Worm (Caenorhabditis elegans) whole organism, young adult: ENCODE data around the gene riok-3.
A peak's percentile ranks its signal among the peaks of the same experiment; 100 is the strongest.

Experiments
- B0261.1 ChIP-seq: sonication (generic microtip); optimal IDR thresholded peaks from 2 replicates; lab custom pipeline; 2016; ENCODE audit warnings: mild to moderate bottlenecking, missing genetic modification characterization, moderate library complexity, missing compliant biosample characterization
- C06A6.2 ChIP-seq: fragments of 200-800 bp; sonication (Bioruptor generic); conservative IDR thresholded peaks from 2 replicates; pipeline ENCODE4 v1.3.6; 2022; ENCODE audit warnings: missing genetic modification characterization, missing compliant biosample characterization
- D2030.7 ChIP-seq: fragments of 200-800 bp; sonication (Bioruptor generic); IDR thresholded peaks from 2 replicates; pipeline ENCODE4 v1.3.6; 2022; ENCODE audit warnings: missing genetic modification reagents, missing genetic modification characterization, missing compliant biosample characterization
- F10E7.11 ChIP-seq: sonication (generic microtip); optimal IDR thresholded peaks from 2 replicates; lab custom pipeline; 2017; ENCODE audit warnings: mild to moderate bottlenecking, missing genetic modification characterization, moderate library complexity, missing compliant biosample characterization
- F39B2.1 ChIP-seq: fragments of 200-800 bp; sonication (Bioruptor generic); IDR thresholded peaks from 2 replicates; pipeline ENCODE4 v1.3.6; 2022; ENCODE audit warnings: missing genetic modification reagents, missing genetic modification characterization, missing compliant biosample characterization
- F57C9.4 ChIP-seq: sonication (generic microtip); optimal IDR thresholded peaks from 2 replicates; lab custom pipeline; 2017; ENCODE audit warnings: mild to moderate bottlenecking, missing genetic modification characterization, missing compliant biosample characterization
- K11D2.4 ChIP-seq: fragments of 200-800 bp; sonication (Bioruptor generic); IDR thresholded peaks from 2 replicates; pipeline ENCODE4 v1.3.6; 2022; ENCODE audit warnings: missing genetic modification reagents, missing genetic modification characterization, missing compliant biosample characterization
- K12H6.12 ChIP-seq: fragments of 200-800 bp; sonication (Bioruptor generic); optimal IDR thresholded peaks from 2 replicates; lab custom pipeline; 2018; ENCODE audit warnings: mild to moderate bottlenecking, missing genetic modification characterization, missing compliant biosample characterization
- Y53G8AR.9 ChIP-seq: fragments of 200-800 bp; sonication (Bioruptor generic); conservative IDR thresholded peaks from 2 replicates; pipeline ENCODE4 v1.3.6; 2022; ENCODE audit warnings: missing genetic modification reagents, missing genetic modification characterization, missing compliant biosample characterization
- Y56A3A.18 ChIP-seq: fragments of 200-800 bp; sonication (Bioruptor generic); IDR thresholded peaks from 2 replicates; pipeline ENCODE4 v1.3.6; 2022; ENCODE audit warnings: missing genetic modification reagents, missing genetic modification characterization, missing compliant biosample characterization
- Y95B8A.8 ChIP-seq: fragments of 200-800 bp; sonication (Bioruptor generic); IDR thresholded peaks from 2 replicates; pipeline ENCODE4 v1.3.6; 2022; ENCODE audit warnings: missing genetic modification reagents, missing genetic modification characterization, missing compliant biosample characterization
- ama-1 ChIP-seq, 3 experiments: fragments of 150-350 bp in 1 of 3; sonication (generic microtip) in 2 of 3; optimal IDR thresholded peaks; 2 replicates each; lab custom pipeline; 2014 to 2018; ENCODE audit warnings: missing biosample characterization in 2 of 3, missing genetic modification characterization in 2 of 3, missing genetic modification reagents in 2 of 3
- aptf-2 ChIP-seq: fragments of 200-800 bp; sonication (Bioruptor generic); conservative IDR thresholded peaks from 2 replicates; pipeline ENCODE4 v1.3.6; 2022; ENCODE audit warnings: missing genetic modification reagents, missing genetic modification characterization, missing compliant biosample characterization
- bed-1 ChIP-seq: fragments of 200-800 bp; sonication (Bioruptor generic); IDR thresholded peaks from 2 replicates; pipeline ENCODE4 v1.3.6; 2022; ENCODE audit warnings: missing genetic modification reagents, missing genetic modification characterization, missing compliant biosample characterization
- ccch-3 ChIP-seq: fragments of 200-800 bp; sonication (Bioruptor generic); optimal IDR thresholded peaks from 2 replicates; lab custom pipeline; 2018; ENCODE audit warnings: mild to moderate bottlenecking, missing genetic modification characterization, missing compliant biosample characterization
- ceh-100 ChIP-seq: fragments of 200-800 bp; sonication (Bioruptor generic); IDR thresholded peaks from 2 replicates; pipeline ENCODE4 v1.3.6; 2022; ENCODE audit warnings: missing genetic modification reagents, missing genetic modification characterization, missing compliant biosample characterization
- ceh-58 ChIP-seq: fragments of 200-800 bp; sonication (Bioruptor generic); IDR thresholded peaks from 2 replicates; pipeline ENCODE4 v1.3.6; 2022; ENCODE audit warnings: missing genetic modification characterization, missing compliant biosample characterization
- dpff-1 ChIP-seq: sonication (generic microtip); optimal IDR thresholded peaks from 2 replicates; lab custom pipeline; 2017; ENCODE audit warnings: mild to moderate bottlenecking, missing genetic modification characterization, missing compliant biosample characterization
- ekl-4 ChIP-seq: fragments of 200-800 bp; sonication (Bioruptor generic); IDR thresholded peaks from 2 replicates; pipeline ENCODE4 v1.3.6; 2022; ENCODE audit warnings: missing genetic modification reagents, missing genetic modification characterization, missing compliant biosample characterization
- ets-4 ChIP-seq: fragments of 200-800 bp; sonication (Bioruptor generic); optimal IDR thresholded peaks from 2 replicates; lab custom pipeline; 2018; ENCODE audit warnings: mild to moderate bottlenecking, missing genetic modification characterization, missing compliant biosample characterization
- fkh-3 ChIP-seq: sonication (generic microtip); optimal IDR thresholded peaks from 2 replicates; lab custom pipeline; 2016; ENCODE audit warnings: mild to moderate bottlenecking, missing genetic modification characterization, missing compliant biosample characterization
- gei-17 ChIP-seq: fragments of 200-800 bp; sonication (Bioruptor generic); optimal IDR thresholded peaks from 2 replicates; lab custom pipeline; 2018; ENCODE audit warnings: mild to moderate bottlenecking, missing genetic modification characterization, missing compliant biosample characterization
- let-526 ChIP-seq: fragments of 200-800 bp; sonication (Bioruptor generic); IDR thresholded peaks from 2 replicates; pipeline ENCODE4 v1.3.6; 2022; ENCODE audit warnings: missing genetic modification reagents, missing genetic modification characterization, missing compliant biosample characterization
- let-607 ChIP-seq, 2 experiments: fragments of 200-800 bp in 1 of 2; sonication (Bioruptor generic) in 1 of 2; sonication (generic microtip) in 1 of 2; optimal IDR thresholded peaks; 2 replicates each; lab custom pipeline; 2016 to 2018; ENCODE audit warnings: mild to moderate bottlenecking in 2 of 2, missing compliant biosample characterization in 2 of 2, missing genetic modification characterization in 2 of 2, moderate library complexity in 2 of 2, missing genotype in 1 of 2
- lin-26 ChIP-seq: fragments of 200-800 bp; sonication (Bioruptor generic); IDR thresholded peaks from 2 replicates; pipeline ENCODE4 v1.3.6; 2022; ENCODE audit warnings: missing genetic modification reagents, missing genetic modification characterization, missing compliant biosample characterization
- lin-40 ChIP-seq: sonication (generic microtip); optimal IDR thresholded peaks from 2 replicates; lab custom pipeline; 2016; ENCODE audit warnings: missing genetic modification characterization, mild to moderate bottlenecking, missing compliant biosample characterization, missing genotype, missing genetic modification reagents
- lsy-27 ChIP-seq: sonication (generic microtip); optimal IDR thresholded peaks from 2 replicates; lab custom pipeline; 2017; ENCODE audit warnings: missing genetic modification characterization, mild to moderate bottlenecking, missing compliant biosample characterization, antibody characterized with exemption, missing genotype, borderline replicate concordance; ENCODE audit not compliant: insufficient read depth
- mxl-1 ChIP-seq: sonication (generic microtip); optimal IDR thresholded peaks from 2 replicates; lab custom pipeline; 2016; ENCODE audit warnings: missing genetic modification characterization, missing compliant biosample characterization
- nfya-2 ChIP-seq: fragments of 200-800 bp; sonication (Bioruptor generic); IDR thresholded peaks from 2 replicates; pipeline ENCODE4 v1.3.6; 2022; ENCODE audit warnings: missing genetic modification reagents, missing genetic modification characterization, missing compliant biosample characterization
- nfyb-1 ChIP-seq: fragments of 200-800 bp; sonication (Bioruptor generic); IDR thresholded peaks from 2 replicates; pipeline ENCODE4 v1.3.6; 2022; ENCODE audit warnings: missing genetic modification reagents, missing genetic modification characterization, missing compliant biosample characterization
- nhr-27 ChIP-seq: fragments of 200-800 bp; sonication (Bioruptor generic); optimal IDR thresholded peaks from 2 replicates; lab custom pipeline; 2018; ENCODE audit warnings: mild to moderate bottlenecking, missing genetic modification characterization, moderate library complexity, missing compliant biosample characterization
- nhr-90 ChIP-seq: sonication (generic microtip); optimal IDR thresholded peaks from 2 replicates; lab custom pipeline; 2016; ENCODE audit warnings: missing genotype, mild to moderate bottlenecking, missing genetic modification characterization, missing compliant biosample characterization
- pbrm-1 ChIP-seq: fragments of 200-800 bp; sonication (Bioruptor generic); IDR thresholded peaks from 2 replicates; pipeline ENCODE4 v1.3.6; 2022; ENCODE audit warnings: missing genetic modification reagents, missing genetic modification characterization, missing compliant biosample characterization
- rpc-1 ChIP-seq, 2 experiments: fragments of 150-350 bp in 1 of 2; sonication (generic microtip) in 1 of 2; optimal IDR thresholded peaks; 2 replicates each; lab custom pipeline; 2014 to 2018; ENCODE audit warnings: missing biosample characterization in 1 of 2, missing genetic modification characterization in 1 of 2, missing genetic modification reagents in 1 of 2, missing genotype in 1 of 2
- snpc-1.3 ChIP-seq: sonication (generic microtip); optimal IDR thresholded peaks from 2 replicates; lab custom pipeline; 2017; ENCODE audit warnings: missing genetic modification characterization, mild to moderate bottlenecking, missing compliant biosample characterization, antibody characterized with exemption, moderate library complexity, missing genotype, missing genetic modification reagents; ENCODE audit not compliant: insufficient read depth
- snpc-4 ChIP-seq, 5 experiments: fragments of 150-350 bp in 1 of 5; sonication (generic microtip) in 4 of 5; optimal IDR thresholded peaks; 2 replicates each; lab custom pipeline; 2014 to 2018; ENCODE audit warnings: missing genetic modification characterization in 5 of 5, missing biosample characterization in 3 of 5, antibody characterized with exemption in 2 of 5, mild to moderate bottlenecking in 2 of 5, missing compliant biosample characterization in 2 of 5, missing genotype in 2 of 5, moderate library complexity in 2 of 5, missing genetic modification reagents in 1 of 5
- sptf-2 ChIP-seq: fragments of 200-800 bp; sonication (Bioruptor generic); optimal IDR thresholded peaks from 2 replicates; lab custom pipeline; 2018; ENCODE audit warnings: mild to moderate bottlenecking, missing genetic modification characterization, missing compliant biosample characterization
- tbp1 ChIP-seq: fragments of 200-800 bp; sonication (Bioruptor generic); optimal IDR thresholded peaks from 2 replicates; lab custom pipeline; 2018; ENCODE audit warnings: mild to moderate bottlenecking, missing genetic modification characterization, missing compliant biosample characterization
- tbx-9 ChIP-seq: sonication (generic microtip); optimal IDR thresholded peaks from 2 replicates; lab custom pipeline; 2016; ENCODE audit warnings: borderline replicate concordance, missing genetic modification characterization, inconsistent platforms, missing compliant biosample characterization
- tlf-1 ChIP-seq: fragments of 200-800 bp; sonication (Bioruptor generic); optimal IDR thresholded peaks from 2 replicates; lab custom pipeline; 2018; ENCODE audit warnings: mild to moderate bottlenecking, missing genetic modification characterization, missing compliant biosample characterization
- unc-130 ChIP-seq: sonication (generic microtip); optimal IDR thresholded peaks from 2 replicates; lab custom pipeline; 2016; ENCODE audit warnings: missing genetic modification reagents, missing genetic modification characterization, missing compliant biosample characterization
- zim-3 ChIP-seq: sonication (generic microtip); optimal IDR thresholded peaks from 2 replicates; lab custom pipeline; 2017; ENCODE audit warnings: mild to moderate bottlenecking, missing genetic modification characterization, moderate library complexity, missing compliant biosample characterization
- ztf-26 ChIP-seq: sonication (generic microtip); optimal IDR thresholded peaks from 2 replicates; lab custom pipeline; 2017; ENCODE audit warnings: missing genetic modification characterization, missing compliant biosample characterization
- ztf-28 ChIP-seq: fragments of 200-800 bp; sonication (Bioruptor generic); IDR thresholded peaks from 2 replicates; pipeline ENCODE4 v1.3.6; 2022; ENCODE audit warnings: missing genetic modification reagents, missing genetic modification characterization, missing compliant biosample characterization

riok-3 gene

DNA sequence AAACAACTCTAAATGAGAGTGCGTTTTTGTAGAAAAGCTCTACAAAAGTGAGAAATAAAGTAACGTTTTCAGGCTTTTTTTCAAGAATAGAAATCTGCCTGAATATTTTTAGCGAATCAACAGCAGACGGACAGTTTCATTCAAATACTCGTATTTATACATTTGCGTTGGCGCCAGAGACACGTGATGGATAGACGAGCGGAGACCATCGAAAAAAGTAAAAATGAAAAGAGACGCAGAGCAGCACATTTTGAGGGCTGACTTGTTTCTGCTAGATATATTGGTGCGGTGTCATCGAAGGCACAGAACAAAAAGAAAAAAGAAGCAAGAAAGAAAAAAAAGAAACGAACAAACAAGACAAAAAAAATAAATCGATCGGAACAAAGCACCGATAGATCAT lies 21.2 kb upstream of the riok-3 start (continued):
- no peak for TF ChIP-seq lsy-27 (tag; lab: Kevin White, UChicago)
- TF ChIP-seq D2030.7: no peak
- peak; percentile 30 for TF ChIP-seq tlf-1 (GFP tag; lab: Kevin White, UChicago)
- TF ChIP-seq ekl-4 (GFP tag; lab: Robert Waterston, UW): 0 out of 2 replicates have a peak, but pooled peaks have one; percentile 35
- peak; percentile 57; the same call in 1 of the 2 replicates for TF ChIP-seq let-526
- no peak for TF ChIP-seq gei-17 (GFP tag; lab: Kevin White, UChicago)
- no peak for TF ChIP-seq ccch-3 (GFP tag; lab: Kevin White, UChicago)
- peak; percentile 11 for TF ChIP-seq snpc-4 (GFP tag; optimal IDR thresholded peaks at IDR 0.05; lab: Kevin White, UChicago)
- peak in 1 of 4 experiments; percentile 41 for TF ChIP-seq snpc-4 (tag; optimal IDR thresholded peaks at IDR 0.05; lab: Kevin White, UChicago)
- TF ChIP-seq ama-1 (optimal IDR thresholded peaks at IDR 0.05; lab: Kevin White, UChicago): peak; percentile 79
- TF ChIP-seq ama-1 (GFP tag; optimal IDR thresholded peaks at IDR 0.05; lab: Kevin White, UChicago): no peak
- peak; percentile 66 for TF ChIP-seq Y53G8AR.9 (GFP tag; lab: Robert Waterston, UW)
- no peak for TF ChIP-seq B0261.1 (tag; lab: Kevin White, UChicago)
- TF ChIP-seq tbp1 (GFP tag; lab: Kevin White, UChicago): peak; percentile 56
- TF ChIP-seq lin-40: peak; percentile 39
- no peak for TF ChIP-seq nhr-90 (tag; lab: Kevin White, UChicago)
- 0 out of 2 replicates have a peak, but pooled peaks have one; percentile 48 for TF ChIP-seq pbrm-1
- TF ChIP-seq, all 124 proteins: peak for 24

DNA sequence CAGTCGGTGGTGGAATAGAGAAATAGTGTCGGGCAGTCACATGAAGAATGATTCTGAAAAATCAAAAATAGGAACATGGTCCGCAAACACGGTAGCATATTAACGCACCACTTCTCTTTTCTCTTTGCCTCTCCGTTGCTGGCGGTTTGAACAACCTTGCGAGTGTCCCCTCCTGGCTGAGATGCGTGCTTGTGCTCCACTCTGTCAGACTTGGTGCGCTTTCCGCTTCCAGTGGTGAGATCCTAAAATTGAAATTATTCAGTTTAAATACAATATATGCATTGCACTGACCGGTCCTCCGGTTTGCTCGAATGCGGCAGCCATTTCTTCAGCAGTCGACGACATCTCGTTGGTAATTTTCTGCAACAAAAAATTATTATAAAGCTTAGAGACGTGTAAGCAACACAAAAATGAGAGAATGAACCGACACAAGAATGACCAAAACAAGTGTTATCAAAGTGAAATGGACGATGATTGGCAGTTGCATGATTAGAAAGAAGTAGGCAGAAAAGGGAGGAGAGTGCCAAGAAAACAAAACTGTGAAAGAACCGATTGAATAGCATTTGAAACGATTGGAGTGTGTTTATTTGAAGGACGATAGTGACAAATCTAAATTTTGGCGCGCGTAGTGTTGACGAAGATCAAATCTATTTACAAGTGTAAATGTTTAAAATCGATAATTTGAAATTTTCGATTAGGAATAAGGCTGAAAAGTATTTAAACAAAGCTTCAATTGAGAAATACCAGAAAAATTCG lies 20.4 kb upstream of the riok-3 start, which contains the start of gene ZK632.9:
ZK632.9 (minus strand) TSS at position 360 of the 756 bp plus-strand sequence.
- TF ChIP-seq ztf-28 (GFP tag; lab: Robert Waterston, UW): no peak
- TF ChIP-seq ztf-26 (tag; lab: Kevin White, UChicago): no peak
- TF ChIP-seq tbx-9 (tag; lab: Kevin White, UChicago): peak; percentile 58
- TF ChIP-seq B0261.1 (tag; lab: Kevin White, UChicago): no peak
- TF ChIP-seq dpff-1: no peak
- TF ChIP-seq Y53G8AR.9 (GFP tag; lab: Robert Waterston, UW): no peak; the same call in 1 of the 2 replicates
- no peak for TF ChIP-seq K12H6.12 (tag; lab: Kevin White, UChicago)
- TF ChIP-seq ama-1 (optimal IDR thresholded peaks at IDR 0.05; lab: Kevin White, UChicago): peak; percentile 70
- TF ChIP-seq ama-1 (GFP tag; optimal IDR thresholded peaks at IDR 0.05; lab: Kevin White, UChicago): no peak
- no peak for TF ChIP-seq mxl-1 (tag; lab: Kevin White, UChicago)
- no peak for TF ChIP-seq F39B2.1 (GFP tag; lab: Robert Waterston, UW)
- no peak for TF ChIP-seq ceh-58 (GFP tag; lab: Robert Waterston, UW)
- TF ChIP-seq aptf-2 (GFP tag; lab: Robert Waterston, UW): no peak
- TF ChIP-seq ceh-100 (GFP tag; lab: Robert Waterston, UW): no peak
- no peak for TF ChIP-seq nhr-27 (tag; lab: Kevin White, UChicago)
- no peak for TF ChIP-seq nfya-2 (GFP tag; lab: Robert Waterston, UW)
- TF ChIP-seq F10E7.11 (tag; lab: Kevin White, UChicago): no peak
- TF ChIP-seq Y56A3A.18 (GFP tag; lab: Robert Waterston, UW): no peak
- TF ChIP-seq ets-4 (GFP tag; lab: Kevin White, UChicago): no peak
- no peak for TF ChIP-seq rpc-1 (optimal IDR thresholded peaks at IDR 0.05; lab: Kevin White, UChicago)
- TF ChIP-seq rpc-1 (tag; optimal IDR thresholded peaks at IDR 0.05; lab: Kevin White, UChicago): no peak
- no peak for TF ChIP-seq nfyb-1 (GFP tag; lab: Robert Waterston, UW)
- TF ChIP-seq K11D2.4: no peak
- TF ChIP-seq lin-26 (GFP tag; lab: Robert Waterston, UW): no peak
- no peak for TF ChIP-seq fkh-3
- no peak for TF ChIP-seq zim-3 (tag; lab: Kevin White, UChicago)
- TF ChIP-seq let-607 (tag; optimal IDR thresholded peaks at IDR 0.05; lab: Kevin White, UChicago): peak in 1 of 2 experiments; percentile 30
- no peak for TF ChIP-seq F57C9.4 (tag; lab: Kevin White, UChicago)
- no peak for TF ChIP-seq C06A6.2
- TF ChIP-seq Y95B8A.8: no peak
- no peak for TF ChIP-seq snpc-1.3
- TF ChIP-seq bed-1 (GFP tag; lab: Robert Waterston, UW): no peak
- no peak for TF ChIP-seq unc-130
- no peak for TF ChIP-seq sptf-2 (GFP tag; lab: Kevin White, UChicago)
